Fruit fly (Drosophila melanogaster): Measurements from ENCODE around the gene CG11585.

DNA sequence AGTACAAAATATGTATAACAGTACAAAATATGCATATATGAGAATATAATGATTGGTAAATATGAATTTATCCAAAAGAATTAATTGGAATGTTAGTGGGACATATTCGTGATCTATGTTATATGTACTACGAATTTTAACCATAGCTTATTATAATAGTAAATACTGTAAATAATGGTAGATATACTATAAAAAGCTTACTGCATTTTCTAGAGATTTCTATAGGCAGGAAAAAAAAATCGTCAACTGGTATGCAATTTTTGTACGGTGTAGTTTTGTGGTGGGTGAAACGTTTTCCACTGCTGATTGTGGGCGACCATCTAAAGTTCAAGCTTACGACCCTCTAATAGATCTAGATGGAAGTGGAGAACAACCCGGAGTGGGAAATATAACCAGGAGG is 27.5 kb downstream of the CG11585 start:
- TF ChIP-seq CTCF (optimal IDR thresholded peaks at IDR 0.05) (no peak), CG8478 (optimal IDR thresholded peaks at IDR 0.05) (no peak)
